Worm (Caenorhabditis elegans) whole organism, early embryonic: ENCODE results near the gene clec-145.

Source experiments
- B0310.2 ChIP-seq: sonication (generic microtip); optimal IDR thresholded peaks from 2 replicates; lab custom pipeline; 2016; ENCODE audit warnings: mild to moderate bottlenecking, missing genetic modification characterization, missing compliant biosample characterization
- F13C5.2 ChIP-seq: sonication (generic microtip); optimal IDR thresholded peaks from 2 replicates; lab custom pipeline; 2017; ENCODE audit warnings: mild to moderate bottlenecking, missing genetic modification characterization, inconsistent platforms, missing compliant biosample characterization
- aly-1 ChIP-seq: sonication (generic microtip); optimal IDR thresholded peaks from 2 replicates; lab custom pipeline; 2016; ENCODE audit warnings: missing genetic modification characterization, missing compliant biosample characterization
- ama-1 ChIP-seq: fragments of 150-350 bp; optimal IDR thresholded peaks from 2 replicates; lab custom pipeline; 2014
- ceh-13 ChIP-seq: fragments of 200-800 bp; sonication (Bioruptor generic); optimal IDR thresholded peaks from 2 replicates; lab custom pipeline; 2018; ENCODE audit warnings: mild to moderate bottlenecking, missing genetic modification characterization, missing compliant biosample characterization
- ceh-36 ChIP-seq: sonication (generic microtip); optimal IDR thresholded peaks from 2 replicates; lab custom pipeline; 2016; ENCODE audit warnings: missing genetic modification characterization, inconsistent platforms, missing compliant biosample characterization
- ets-7 ChIP-seq: sonication (generic microtip); optimal IDR thresholded peaks from 2 replicates; lab custom pipeline; 2016; ENCODE audit warnings: missing genotype, missing genetic modification characterization, missing compliant biosample characterization
- flt-1 ChIP-seq: fragments of 200-800 bp; sonication (Bioruptor generic); IDR thresholded peaks from 2 replicates; pipeline ENCODE4 v1.3.6; 2022; ENCODE audit warnings: missing genetic modification characterization, missing compliant biosample characterization
- hmbx-1 ChIP-seq: sonication (generic microtip); optimal IDR thresholded peaks from 2 replicates; lab custom pipeline; 2016; ENCODE audit warnings: mild to moderate bottlenecking, missing genetic modification characterization, missing compliant biosample characterization
- hmg-4 ChIP-seq: fragments of 200-800 bp; sonication (Bioruptor generic); optimal IDR thresholded peaks from 2 replicates; lab custom pipeline; 2018; ENCODE audit warnings: mild to moderate bottlenecking, missing genetic modification characterization, missing compliant biosample characterization
- hnd-1 ChIP-seq: sonication (generic microtip); optimal IDR thresholded peaks from 2 replicates; lab custom pipeline; 2016; ENCODE audit warnings: missing genetic modification characterization, missing compliant biosample characterization
- pes-1 ChIP-seq: fragments of 200-800 bp; sonication (Bioruptor generic); IDR thresholded peaks from 2 replicates; pipeline ENCODE4 v1.3.6; 2022; ENCODE audit warnings: missing genetic modification reagents, missing genetic modification characterization, missing compliant biosample characterization
- scrt-1 ChIP-seq: fragments of 200-800 bp; sonication (Bioruptor generic); IDR thresholded peaks from 2 replicates; pipeline ENCODE4 v1.3.6; 2022; ENCODE audit warnings: missing genetic modification characterization, missing compliant biosample characterization
- sea-1 ChIP-seq: fragments of 200-800 bp; sonication (Bioruptor generic); conservative IDR thresholded peaks from 2 replicates; pipeline ENCODE4 v1.3.6; 2022; ENCODE audit warnings: missing genetic modification characterization, missing compliant biosample characterization
- tbx-11 ChIP-seq: fragments of 200-800 bp; sonication (Bioruptor generic); IDR thresholded peaks from 2 replicates; pipeline ENCODE4 v1.3.6; 2022; ENCODE audit warnings: missing genetic modification characterization, missing compliant biosample characterization
- tbx-37 ChIP-seq: fragments of 200-800 bp; sonication (Bioruptor generic); conservative IDR thresholded peaks from 2 replicates; pipeline ENCODE4 v1.3.6; 2022; ENCODE audit warnings: missing genetic modification reagents, missing genetic modification characterization, missing compliant biosample characterization
- tra-4 ChIP-seq: sonication (generic microtip); optimal IDR thresholded peaks from 2 replicates; lab custom pipeline; 2017; ENCODE audit warnings: missing genetic modification characterization, missing compliant biosample characterization

clec-145 gene

ce11 chrII:13590461-13590860 lies at the start of gene clec-145:
TSS of gene clec-145 (minus strand) at chrII:13590561.
- TF ChIP-seq flt-1 (GFP tag; lab: Robert Waterston, UW) = no peak
- no peak for TF ChIP-seq pes-1 (GFP tag; lab: Robert Waterston, UW)
- no peak for TF ChIP-seq tbx-11
- TF ChIP-seq sea-1 (GFP tag; lab: Robert Waterston, UW) = no peak
- TF ChIP-seq hmg-4 = no peak
- TF ChIP-seq F13C5.2 = no peak
- no peak for TF ChIP-seq ama-1
- no peak for TF ChIP-seq B0310.2 (tag; lab: Kevin White, UChicago)
- no peak for TF ChIP-seq ets-7 (tag; lab: Kevin White, UChicago)
- TF ChIP-seq tra-4 (tag; lab: Kevin White, UChicago) = no peak

ce11 chrII:13638576-13638975 lies 48.2 kb upstream of the clec-145 start:
- TF ChIP-seq hnd-1 (tag; lab: Kevin White, UChicago) (no peak), ceh-13 (GFP tag; lab: Kevin White, UChicago) (no peak), sea-1 (GFP tag; lab: Robert Waterston, UW) (no peak), scrt-1 (no peak), pes-1 (GFP tag; lab: Robert Waterston, UW) (no peak), ets-7 (tag; lab: Kevin White, UChicago) (no peak)

- TF ChIP-seq hmbx-1 (no peak), B0310.2 (tag; lab: Kevin White, UChicago) (no peak), pes-1 (GFP tag; lab: Robert Waterston, UW) (no peak), sea-1 (GFP tag; lab: Robert Waterston, UW) (no peak), ceh-13 (GFP tag; lab: Kevin White, UChicago) (no peak), tbx-37 (GFP tag; lab: Robert Waterston, UW) (no peak), ama-1 (no peak), tra-4 (tag; lab: Kevin White, UChicago) (no peak), F13C5.2 (no peak), hnd-1 (tag; lab: Kevin White, UChicago) (no peak)
Observed at ce11 chrII:13637941-13638489, 47.7 kb upstream of the clec-145 start, which contains the start of gene phdh-1. TSS of gene phdh-1 (minus strand) at chrII:13638480.

- peak; percentile 23 for TF ChIP-seq aly-1 (tag; lab: Kevin White, UChicago)
- TF ChIP-seq ets-7 (tag; lab: Kevin White, UChicago) = no peak
Observed at ce11 chrII:13637464-13637863, 47.1 kb upstream of the clec-145 start.

ce11 chrII:13636596-13636995 lies 46.2 kb upstream of the clec-145 start:
- TF ChIP-seq ama-1 (no peak), aly-1 (tag; lab: Kevin White, UChicago) (no peak), B0310.2 (tag; lab: Kevin White, UChicago) (peak; percentile 10)

- TF ChIP-seq scrt-1 (no peak), F13C5.2 (no peak), ceh-13 (GFP tag; lab: Kevin White, UChicago) (no peak), aly-1 (tag; lab: Kevin White, UChicago) (no peak), ets-7 (tag; lab: Kevin White, UChicago) (no peak), B0310.2 (tag; lab: Kevin White, UChicago) (no peak)
Observed at ce11 chrII:13632238-13632637, 41.9 kb upstream of the clec-145 start, which contains the start of gene tag-10. TSS of gene tag-10 (plus strand) at chrII:13632584.

- TF ChIP-seq sea-1 (GFP tag; lab: Robert Waterston, UW) (no peak), pes-1 (GFP tag; lab: Robert Waterston, UW) (no peak), hnd-1 (tag; lab: Kevin White, UChicago) (no peak), scrt-1 (no peak), ceh-13 (GFP tag; lab: Kevin White, UChicago) (no peak), B0310.2 (tag; lab: Kevin White, UChicago) (no peak)
Observed at ce11 chrII:13630690-13631089, 40.3 kb upstream of the clec-145 start, which contains the start of the genes gst-17 and gst-18. TSS of gene gst-17 (minus strand) at chrII:13630790. TSS of gene gst-18 (minus strand) at chrII:13630887.

- no peak for TF ChIP-seq pes-1 (GFP tag; lab: Robert Waterston, UW)
- TF ChIP-seq flt-1 (GFP tag; lab: Robert Waterston, UW) = no peak
- no peak for TF ChIP-seq hmbx-1
- TF ChIP-seq sea-1 (GFP tag; lab: Robert Waterston, UW) = no peak
- no peak for TF ChIP-seq B0310.2 (tag; lab: Kevin White, UChicago)
- TF ChIP-seq F13C5.2 = no peak
- no peak for TF ChIP-seq tra-4 (tag; lab: Kevin White, UChicago)
- no peak for TF ChIP-seq ceh-13 (GFP tag; lab: Kevin White, UChicago)
- TF ChIP-seq ama-1 = no peak
- no peak for TF ChIP-seq aly-1 (tag; lab: Kevin White, UChicago)
- TF ChIP-seq tbx-11 = no peak
- no peak for TF ChIP-seq hmg-4
- no peak for TF ChIP-seq scrt-1
- no peak for TF ChIP-seq ets-7 (tag; lab: Kevin White, UChicago)
- no peak for TF ChIP-seq tbx-37 (GFP tag; lab: Robert Waterston, UW)
- TF ChIP-seq hnd-1 (tag; lab: Kevin White, UChicago) = no peak
- TF ChIP-seq ceh-36 (tag; lab: Kevin White, UChicago) = no peak
Observed at ce11 chrII:13627001-13627400, 36.6 kb upstream of the clec-145 start, which contains the start of gene gst-19. TSS of gene gst-19 (minus strand) at chrII:13627145.
